Fruit fly (Drosophila melanogaster) Kc167 (cell line): ENCODE results near the gene CG31643.

Experiments used
- Myc ChIP-seq: fragments of >200 bp; optimal IDR thresholded peaks from 2 replicates; lab custom pipeline; 2017; ENCODE audit warnings: missing external identifiers
- h ChIP-seq: fragments of >200 bp; optimal IDR thresholded peaks from 3 replicates; lab custom pipeline; 2018; ENCODE audit warnings: missing external identifiers
- insv ChIP-seq: fragments of >200 bp; optimal IDR thresholded peaks from 3 replicates; lab custom pipeline; 2018; ENCODE audit warnings: missing external identifiers
- psq ChIP-seq: fragments of >200 bp; optimal IDR thresholded peaks from 2 replicates; lab custom pipeline; 2017; ENCODE audit warnings: missing external identifiers
- ttk ChIP-seq: sonication (Bioruptor generic); optimal IDR thresholded peaks from 2 replicates; lab custom pipeline; 2017; ENCODE audit warnings: missing external identifiers

DNA sequence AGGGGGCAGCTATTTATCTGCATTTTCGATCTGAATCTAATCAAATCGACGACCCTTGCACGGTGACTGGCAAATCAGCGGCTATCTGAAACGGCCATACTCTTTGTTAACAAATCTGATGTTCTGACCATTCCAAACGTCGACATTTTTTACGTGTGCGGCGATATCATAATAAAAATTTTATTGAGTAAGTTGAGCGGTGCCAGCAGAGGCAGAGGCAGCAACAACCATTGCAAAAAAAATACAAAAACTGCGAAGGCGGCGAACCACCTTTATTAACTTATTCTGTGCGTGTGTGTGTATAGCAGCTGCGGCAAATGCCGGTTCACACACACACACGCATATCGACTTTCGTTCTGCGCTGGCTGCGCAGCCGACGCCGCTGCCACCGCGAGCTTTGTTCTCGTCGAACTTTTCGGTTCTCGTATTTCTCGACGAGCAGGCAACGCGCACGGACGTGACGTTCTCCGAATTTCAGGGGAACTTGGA, 44.3 kb downstream of the CG31643 start, which contains the start of gene Kr-h1:
- TF ChIP-seq ttk (lab: Kevin White, UChicago) (no peak), psq (lab: Kevin White, UChicago) (no peak), insv (no peak), h (lab: Kevin White, UChicago) (no peak), Myc (no peak)
